Worm (Caenorhabditis elegans) whole organism, late embryonic: ENCODE measurements around the gene C08F1.6.

Source experiments
- C38D4.7 ChIP-seq: fragments of 200-800 bp; sonication (Bioruptor generic); optimal IDR thresholded peaks from 2 replicates; lab custom pipeline; 2018; ENCODE audit warnings: mild to moderate bottlenecking, missing genetic modification characterization, moderate library complexity, missing compliant biosample characterization
- K09A11.1 ChIP-seq: sonication (generic microtip); optimal IDR thresholded peaks from 2 replicates; lab custom pipeline; 2017; ENCODE audit warnings: antibody characterized with exemption, mild to moderate bottlenecking, missing genetic modification characterization, missing compliant biosample characterization; ENCODE audit not compliant: insufficient read depth
- T23F11.4 ChIP-seq: fragments of 200-800 bp; sonication (Bioruptor generic); optimal IDR thresholded peaks from 2 replicates; lab custom pipeline; 2018; ENCODE audit warnings: mild to moderate bottlenecking, missing genetic modification characterization, missing compliant biosample characterization
- Y22D7AL.16 ChIP-seq: sonication (generic microtip); optimal IDR thresholded peaks from 2 replicates; lab custom pipeline; 2016; ENCODE audit warnings: missing genetic modification characterization, missing compliant biosample characterization
- ama-1 ChIP-seq: fragments of 150-350 bp; optimal IDR thresholded peaks from 2 replicates; lab custom pipeline; 2014
- ceh-14 ChIP-seq: sonication (generic microtip); optimal IDR thresholded peaks from 2 replicates; lab custom pipeline; 2016; ENCODE audit warnings: missing genotype, missing genetic modification characterization, missing compliant biosample characterization
- ceh-19 ChIP-seq: fragments of 200-800 bp; sonication (Bioruptor generic); optimal IDR thresholded peaks from 2 replicates; lab custom pipeline; 2018; ENCODE audit warnings: mild to moderate bottlenecking, missing genetic modification characterization, missing compliant biosample characterization
- ceh-2 ChIP-seq: sonication (generic microtip); optimal IDR thresholded peaks from 2 replicates; lab custom pipeline; 2016; ENCODE audit warnings: missing genotype, missing genetic modification characterization, missing compliant biosample characterization
- ceh-30 ChIP-seq: fragments of 150-350 bp; optimal IDR thresholded peaks from 2 replicates; lab custom pipeline; 2014; ENCODE audit warnings: missing biosample characterization, missing genetic modification characterization
- ceh-31 ChIP-seq: sonication (generic microtip); optimal IDR thresholded peaks from 2 replicates; lab custom pipeline; 2016; ENCODE audit warnings: missing genetic modification characterization, missing compliant biosample characterization
- ceh-34 ChIP-seq: sonication (generic microtip); optimal IDR thresholded peaks from 2 replicates; lab custom pipeline; 2016; ENCODE audit warnings: mild to moderate bottlenecking, missing genetic modification characterization, missing compliant biosample characterization
- ceh-48 ChIP-seq: sonication (generic microtip); optimal IDR thresholded peaks from 2 replicates; lab custom pipeline; 2016; ENCODE audit warnings: missing genetic modification characterization, inconsistent platforms, missing compliant biosample characterization
- ceh-6 ChIP-seq: fragments of 200-800 bp; sonication (Bioruptor generic); optimal IDR thresholded peaks from 2 replicates; lab custom pipeline; 2018; ENCODE audit warnings: mild to moderate bottlenecking, missing genetic modification characterization, missing compliant biosample characterization
- che-1 ChIP-seq: sonication (generic microtip); optimal IDR thresholded peaks from 2 replicates; lab custom pipeline; 2016; ENCODE audit warnings: mild to moderate bottlenecking, missing genetic modification characterization, missing compliant biosample characterization
- elt-4 ChIP-seq: sonication (generic microtip); optimal IDR thresholded peaks from 2 replicates; lab custom pipeline; 2016; ENCODE audit warnings: missing genetic modification characterization, missing compliant biosample characterization
- ets-4 ChIP-seq: sonication (generic microtip); optimal IDR thresholded peaks from 2 replicates; lab custom pipeline; 2016; ENCODE audit warnings: missing genetic modification characterization, missing compliant biosample characterization
- gmeb-2 ChIP-seq: sonication (generic microtip); optimal IDR thresholded peaks from 2 replicates; lab custom pipeline; 2016; ENCODE audit warnings: missing genetic modification characterization, inconsistent platforms, missing compliant biosample characterization
- hlh-30 ChIP-seq: sonication (generic microtip); optimal IDR thresholded peaks from 2 replicates; lab custom pipeline; 2017; ENCODE audit warnings: antibody characterized with exemption, missing genetic modification characterization, missing compliant biosample characterization; ENCODE audit not compliant: insufficient read depth
- hlh-6 ChIP-seq: sonication (generic microtip); optimal IDR thresholded peaks from 2 replicates; lab custom pipeline; 2016; ENCODE audit warnings: missing genotype, missing genetic modification characterization, missing compliant biosample characterization
- hlh-8 ChIP-seq: sonication (generic microtip); optimal IDR thresholded peaks from 2 replicates; lab custom pipeline; 2016; ENCODE audit warnings: missing genotype, missing genetic modification characterization, missing compliant biosample characterization
- nhr-11 ChIP-seq: fragments of 150-350 bp; optimal IDR thresholded peaks from 2 replicates; lab custom pipeline; 2014; ENCODE audit warnings: missing biosample characterization, missing genetic modification characterization
- npax-4 ChIP-seq: sonication (generic microtip); optimal IDR thresholded peaks from 2 replicates; lab custom pipeline; 2016; ENCODE audit warnings: missing genetic modification characterization, missing compliant biosample characterization
- pag-3 ChIP-seq: sonication (generic microtip); optimal IDR thresholded peaks from 2 replicates; lab custom pipeline; 2016; ENCODE audit warnings: missing compliant biosample characterization, missing genetic modification characterization, borderline replicate concordance
- pax-1 ChIP-seq: fragments of 150-350 bp; optimal IDR thresholded peaks from 2 replicates; lab custom pipeline; 2014; ENCODE audit warnings: missing biosample characterization, missing genetic modification characterization
- rnt-1 ChIP-seq: sonication (generic microtip); optimal IDR thresholded peaks from 2 replicates; lab custom pipeline; 2016; ENCODE audit warnings: missing genetic modification characterization, missing compliant biosample characterization
- sdc-2 ChIP-seq: sonication (generic microtip); optimal IDR thresholded peaks from 2 replicates; lab custom pipeline; 2016; ENCODE audit warnings: missing genotype, missing genetic modification characterization, missing compliant biosample characterization
- sox-2 ChIP-seq: fragments of 200-800 bp; sonication (Bioruptor generic); IDR thresholded peaks from 2 replicates; pipeline ENCODE4 v1.3.6; 2022; ENCODE audit warnings: missing genetic modification reagents, missing genetic modification characterization, missing compliant biosample characterization
- tbx-2 ChIP-seq: sonication (generic microtip); optimal IDR thresholded peaks from 2 replicates; lab custom pipeline; 2016; ENCODE audit warnings: missing genetic modification characterization, missing compliant biosample characterization
- tbx-7 ChIP-seq: sonication (generic microtip); optimal IDR thresholded peaks from 2 replicates; lab custom pipeline; 2016; ENCODE audit warnings: missing genotype, missing genetic modification characterization, missing compliant biosample characterization
- unc-55 ChIP-seq: sonication (generic microtip); optimal IDR thresholded peaks from 2 replicates; lab custom pipeline; 2017; ENCODE audit warnings: missing biosample characterization, missing genetic modification reagents, missing genetic modification characterization
- zip-5 ChIP-seq: sonication (generic microtip); optimal IDR thresholded peaks from 2 replicates; lab custom pipeline; 2016; ENCODE audit warnings: missing genetic modification characterization, missing compliant biosample characterization
- ztf-16 ChIP-seq: sonication (generic microtip); optimal IDR thresholded peaks from 2 replicates; lab custom pipeline; 2017; ENCODE audit warnings: missing genetic modification characterization, missing compliant biosample characterization

Gene C08F1.6

ce11 chrII:1808217-1808616 lies 20.2 kb upstream of the C08F1.6 start, which contains the start of gene C08F1.8:
TSS of gene C08F1.8 (minus strand) at chrII:1808317.
- no peak for TF ChIP-seq tbx-2 (tag; lab: Kevin White, UChicago)
- TF ChIP-seq hlh-30: peak; percentile 42

- TF ChIP-seq ceh-2 (tag; lab: Kevin White, UChicago): no peak
- TF ChIP-seq ceh-6 (GFP tag; lab: Kevin White, UChicago): no peak
- TF ChIP-seq K09A11.1 (tag; lab: Kevin White, UChicago): no peak
- TF ChIP-seq che-1 (tag; lab: Kevin White, UChicago): no peak
- no peak for TF ChIP-seq ceh-31 (tag; lab: Kevin White, UChicago)
- no peak for TF ChIP-seq ztf-16 (tag; lab: Kevin White, UChicago)
- no peak for TF ChIP-seq ceh-48 (tag; lab: Kevin White, UChicago)
- no peak for TF ChIP-seq ceh-19 (GFP tag; lab: Kevin White, UChicago)
These were observed 18.4 kb upstream of the C08F1.6 start, which contains the start of gene C08F1.12 for ce11 chrII:1806358-1806757. TSS of gene C08F1.12 (minus strand) at chrII:1806458.

- TF ChIP-seq ceh-6 (GFP tag; lab: Kevin White, UChicago): no peak
- TF ChIP-seq, all 69 proteins: peak for 0
These were observed 779 bp downstream of the C08F1.6 start for ce11 chrII:1787208-1787607.

- no peak for TF ChIP-seq tbx-7 (tag; lab: Kevin White, UChicago)
- no peak for TF ChIP-seq ceh-14
- no peak for TF ChIP-seq ama-1 (lab: Kevin White, UChicago)
- no peak for TF ChIP-seq pax-1 (tag; lab: Kevin White, UChicago)
- no peak for TF ChIP-seq elt-4
- TF ChIP-seq ztf-16 (tag; lab: Kevin White, UChicago): no peak
- no peak for TF ChIP-seq unc-55 (GFP tag; lab: Kevin White, UChicago)
- TF ChIP-seq hlh-6 (tag; lab: Kevin White, UChicago): no peak
- TF ChIP-seq ets-4 (tag; lab: Kevin White, UChicago): no peak
- TF ChIP-seq ceh-6 (GFP tag; lab: Kevin White, UChicago): no peak
- no peak for TF ChIP-seq ceh-30 (tag; lab: Kevin White, UChicago)
- no peak for TF ChIP-seq zip-5 (tag; lab: Kevin White, UChicago)
- TF ChIP-seq sdc-2: no peak
These were observed 1.8 kb downstream of the C08F1.6 start, which contains the start of gene C08F1.10 for ce11 chrII:1786209-1786608. TSS of gene C08F1.10 (minus strand) at chrII:1786309.

- TF ChIP-seq ztf-16 (tag; lab: Kevin White, UChicago): no peak
- no peak for TF ChIP-seq elt-4
- TF ChIP-seq sox-2 (GFP tag; lab: Robert Waterston, UW): no peak
- TF ChIP-seq hlh-8 (tag; lab: Kevin White, UChicago): no peak
- TF ChIP-seq T23F11.4 (GFP tag; lab: Kevin White, UChicago): no peak
- TF ChIP-seq npax-4 (tag; lab: Kevin White, UChicago): no peak
- no peak for TF ChIP-seq nhr-11 (tag; lab: Kevin White, UChicago)
- TF ChIP-seq Y22D7AL.16 (tag; lab: Kevin White, UChicago): no peak
- no peak for TF ChIP-seq C38D4.7 (GFP tag; lab: Kevin White, UChicago)
- no peak for TF ChIP-seq unc-55 (GFP tag; lab: Kevin White, UChicago)
- TF ChIP-seq pag-3 (tag; lab: Kevin White, UChicago): no peak
- no peak for TF ChIP-seq sdc-2
- TF ChIP-seq ama-1 (lab: Kevin White, UChicago): no peak
- TF ChIP-seq K09A11.1 (tag; lab: Kevin White, UChicago): no peak
- no peak for TF ChIP-seq rnt-1 (tag; lab: Kevin White, UChicago)
- no peak for TF ChIP-seq ceh-31 (tag; lab: Kevin White, UChicago)
- no peak for TF ChIP-seq ceh-34 (tag; lab: Kevin White, UChicago)
- TF ChIP-seq ceh-2 (tag; lab: Kevin White, UChicago): no peak
- no peak for TF ChIP-seq gmeb-2 (tag; lab: Kevin White, UChicago)
- TF ChIP-seq ceh-19 (GFP tag; lab: Kevin White, UChicago): no peak
These were observed 3.2 kb downstream of the C08F1.6 start, which contains the start of gene C08F1.11 for ce11 chrII:1784799-1785198. TSS of gene C08F1.11 (minus strand) at chrII:1784899.
